Worm (Caenorhabditis elegans) whole organism, mixed stage, embryonic: ENCODE measurements around the gene pqn-31.

Experiments
- bed-3 ChIP-seq: fragments of 200-800 bp; sonication (Bioruptor generic); optimal IDR thresholded peaks from 3 replicates; lab custom pipeline; 2018; ENCODE audit warnings: mild to moderate bottlenecking, missing genetic modification characterization, moderate library complexity, missing compliant biosample characterization
- ceh-39 ChIP-seq: fragments of 150-350 bp; optimal IDR thresholded peaks from 2 replicates; lab custom pipeline; 2014; ENCODE audit warnings: missing biosample characterization, missing genetic modification characterization
- ces-1 ChIP-seq: fragments of 150-350 bp; optimal IDR thresholded peaks from 2 replicates; lab custom pipeline; 2014; ENCODE audit warnings: missing biosample characterization, missing genetic modification reagents, missing genetic modification characterization
- drap-1 ChIP-seq: fragments of 200-800 bp; sonication (Bioruptor generic); optimal IDR thresholded peaks from 3 replicates; lab custom pipeline; 2018; ENCODE audit warnings: mild to moderate bottlenecking, missing genetic modification characterization, missing compliant biosample characterization
- mab-5 ChIP-seq: fragments of 150-350 bp; optimal IDR thresholded peaks from 2 replicates; lab custom pipeline; 2014; ENCODE audit warnings: missing biosample characterization, missing genetic modification characterization
- mep-1 ChIP-seq: fragments of 150-350 bp; optimal IDR thresholded peaks from 2 replicates; lab custom pipeline; 2017; ENCODE audit warnings: missing biosample characterization, missing genetic modification reagents, missing genetic modification characterization, inconsistent platforms
- nhr-237 ChIP-seq: fragments of 150-350 bp; optimal IDR thresholded peaks from 2 replicates; lab custom pipeline; 2014; ENCODE audit warnings: missing biosample characterization, missing genetic modification characterization
- snpc-4 ChIP-seq: fragments of 150-350 bp; optimal IDR thresholded peaks from 2 replicates; lab custom pipeline; 2014; ENCODE audit warnings: missing biosample characterization, missing genetic modification characterization
- tbx-8 ChIP-seq: fragments of 200-800 bp; sonication (Bioruptor generic); optimal IDR thresholded peaks from 2 replicates; lab custom pipeline; 2018; ENCODE audit warnings: mild to moderate bottlenecking, missing genetic modification characterization, moderate library complexity, missing compliant biosample characterization
- unc-62 ChIP-seq: fragments of 150-350 bp; optimal IDR thresholded peaks from 2 replicates; lab custom pipeline; 2014; ENCODE audit warnings: missing biosample characterization, missing genetic modification reagents, missing genetic modification characterization
- ztf-11 ChIP-seq: fragments of 150-350 bp; optimal IDR thresholded peaks from 2 replicates; lab custom pipeline; 2014; ENCODE audit warnings: missing biosample characterization, missing genetic modification characterization

DNA sequence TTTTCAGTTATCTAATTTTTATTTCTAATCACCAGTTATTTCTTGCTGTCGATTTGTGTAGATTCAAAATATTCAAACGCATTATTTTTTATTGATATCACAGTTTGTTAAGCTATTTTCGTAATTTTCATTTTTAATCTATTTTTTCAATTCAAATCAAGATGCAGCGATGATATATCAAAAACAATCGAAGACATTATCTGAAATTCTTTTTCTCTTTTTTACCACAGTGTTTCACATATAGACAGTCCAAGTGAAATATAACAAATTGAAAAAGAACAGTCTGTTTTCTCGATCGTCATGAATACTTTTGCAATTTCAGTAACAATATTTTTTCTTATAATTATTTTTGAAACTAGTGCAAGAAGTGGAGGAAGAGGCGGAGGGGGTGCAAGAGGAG is 16.0 kb downstream of the pqn-31 start, which contains the start of gene F21C10.5:
- TF ChIP-seq unc-62 (GFP tag; lab: Kevin White, UChicago) = no peak
- no peak for TF ChIP-seq mep-1 (tag; lab: Kevin White, UChicago)
- TF ChIP-seq snpc-4 (tag; lab: Kevin White, UChicago) = no peak
- TF ChIP-seq tbx-8 (GFP tag; lab: Kevin White, UChicago) = no peak
- no peak for TF ChIP-seq mab-5 (tag; lab: Kevin White, UChicago)
- TF ChIP-seq bed-3 (GFP tag; lab: Kevin White, UChicago) = no peak
- no peak for TF ChIP-seq nhr-237 (tag; lab: Kevin White, UChicago)
- no peak for TF ChIP-seq ces-1 (GFP tag; lab: Kevin White, UChicago)
- no peak for TF ChIP-seq ceh-39
- no peak for TF ChIP-seq drap-1 (GFP tag; lab: Kevin White, UChicago)
- no peak for TF ChIP-seq ztf-11 (tag; lab: Kevin White, UChicago)
